Fruit fly (Drosophila melanogaster): Measurements from ENCODE around the gene fz2.
A peak's percentile ranks its signal among the peaks of the same experiment; 100 is the strongest.

fz2 gene

dm6 chr3L:19132586-19132985 is 102.6 kb downstream of the fz2 start (continued):
- no peak for TF ChIP-seq CG12155 (GFP tag; optimal IDR thresholded peaks at IDR 0.05)
- peak; percentile 49 for TF ChIP-seq CG3281 (GFP tag; optimal IDR thresholded peaks at IDR 0.05)
- 0 out of 2 replicates have a peak, but pooled peaks have one; percentile 13 for TF ChIP-seq CG16779 (GFP tag; IDR thresholded peaks at IDR 0.05)

DNA sequence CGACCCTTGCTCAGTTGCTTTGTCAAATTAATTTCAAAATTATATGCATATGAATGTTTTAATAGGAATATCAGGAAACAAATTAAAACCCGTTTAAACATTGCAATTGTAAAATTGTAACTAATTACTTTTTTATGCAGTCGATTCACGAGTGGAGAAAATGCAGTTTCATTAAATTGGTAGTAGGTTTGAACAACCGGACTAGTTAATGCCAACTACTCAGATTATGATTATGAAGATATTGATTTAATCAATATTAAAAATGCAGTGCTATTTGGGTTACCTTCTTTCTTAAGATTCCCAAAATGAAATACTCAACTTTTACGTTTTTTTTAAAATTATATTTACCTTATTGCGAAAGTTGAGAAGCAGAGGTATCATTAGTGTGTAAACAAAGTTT is 105.6 kb downstream of the fz2 start, which contains the start of gene Spn75F:
Gene Spn75F (minus strand): TSS at position 101 of the 400 bp plus-strand sequence.
- TF ChIP-seq CG3065 (GFP tag; optimal IDR thresholded peaks at IDR 0.05) (no peak), pros (GFP tag; optimal IDR thresholded peaks at IDR 0.05) (no peak), tup (GFP tag; optimal IDR thresholded peaks at IDR 0.05) (no peak), CG4617 (GFP tag; optimal IDR thresholded peaks at IDR 0.05; ENCODE audit: borderline replicate concordance) (no peak), CG17328 (GFP tag; IDR thresholded peaks at IDR 0.05) (no peak), Chrac-16 (GFP tag; optimal IDR thresholded peaks at IDR 0.05) (no peak), CG43689 (GFP tag; IDR thresholded peaks at IDR 0.05) (no peak)

- no peak for TF ChIP-seq sr (GFP tag; IDR thresholded peaks at IDR 0.05)
- TF ChIP-seq CG15514 (GFP tag; optimal IDR thresholded peaks at IDR 0.05) = peak; percentile 44
- TF ChIP-seq stwl (tag; optimal IDR thresholded peaks at IDR 0.05) = peak; percentile 98
- no peak for TF ChIP-seq CG32532 (GFP tag; IDR thresholded peaks at IDR 0.05)
- peak; percentile 59 for TF ChIP-seq row (GFP tag; IDR thresholded peaks at IDR 0.05)
- TF ChIP-seq Opbp (GFP tag; IDR thresholded peaks at IDR 0.05; ENCODE audit: partially characterized antibody) = peak; percentile 20; the same call in 1 of the 3 replicates
- TF ChIP-seq CG6791 (GFP tag; IDR thresholded peaks at IDR 0.05; ENCODE audit: partially characterized antibody) = 0 out of 3 replicates have a peak, but pooled peaks have one; percentile 21
- peak; percentile 7 for TF ChIP-seq CG2712 (tag; optimal IDR thresholded peaks at IDR 0.05)
- TF ChIP-seq CG17612 (GFP tag; IDR thresholded peaks at IDR 0.05) = no peak
- no peak for TF ChIP-seq CG4282 (GFP tag; optimal IDR thresholded peaks at IDR 0.05)
- no peak for TF ChIP-seq CG5245 (GFP tag; optimal IDR thresholded peaks at IDR 0.05)
- peak in 1 of 2 experiments; percentile 10 for TF ChIP-seq Pdp1 (GFP tag; optimal IDR thresholded peaks at IDR 0.05)
- peak; percentile 80 for TF ChIP-seq E2f2 (GFP tag; IDR thresholded peaks at IDR 0.05)
- no peak for TF ChIP-seq tna (GFP tag; IDR thresholded peaks at IDR 0.05; ENCODE audit: partially characterized antibody)
- TF ChIP-seq Lhr (GFP tag; optimal IDR thresholded peaks at IDR 0.05) = peak; percentile 55
- no peak for TF ChIP-seq gce (GFP tag; IDR thresholded peaks at IDR 0.05)
- TF ChIP-seq TFAM (GFP tag; optimal IDR thresholded peaks at IDR 0.05) = no peak
- TF ChIP-seq CG14710 (tag; optimal IDR thresholded peaks at IDR 0.05) = peak; percentile 42
- no peak for TF ChIP-seq CG8388 (GFP tag; optimal IDR thresholded peaks at IDR 0.05)
- TF ChIP-seq Sin3A (optimal IDR thresholded peaks at IDR 0.05) = peak; percentile 22
- TF ChIP-seq prd (optimal IDR thresholded peaks at IDR 0.05) = no peak
- 0 out of 3 replicates have a peak, but pooled peaks have one; percentile 7 for TF ChIP-seq prd (GFP tag; IDR thresholded peaks at IDR 0.05)
- peak; percentile 77 for TF ChIP-seq CG9797 (GFP tag; optimal IDR thresholded peaks at IDR 0.05)
- TF ChIP-seq CG3995 (GFP tag; optimal IDR thresholded peaks at IDR 0.05) = no peak
- 0 out of 2 replicates have a peak, but pooled peaks have one; percentile 22 for TF ChIP-seq CG3847 (GFP tag; IDR thresholded peaks at IDR 0.05)
- TF ChIP-seq Abd-B (GFP tag; optimal IDR thresholded peaks at IDR 0.05) = no peak
- TF ChIP-seq CG15073 (GFP tag; optimal IDR thresholded peaks at IDR 0.05) = no peak
- peak; percentile 30 for TF ChIP-seq CG10462 (GFP tag; optimal IDR thresholded peaks at IDR 0.05)
- peak; percentile 97 for TF ChIP-seq Myb (GFP tag; optimal IDR thresholded peaks at IDR 0.05)
- peak; percentile 59 for TF ChIP-seq CG13287 (GFP tag; IDR thresholded peaks at IDR 0.05; ENCODE audit: partially characterized antibody)
- no peak for TF ChIP-seq CG11504 (tag; optimal IDR thresholded peaks at IDR 0.05)
- peak; percentile 54 for TF ChIP-seq Elba2 (GFP tag; optimal IDR thresholded peaks at IDR 0.05)
- TF ChIP-seq wdn (GFP tag; IDR thresholded peaks at IDR 0.05) = no peak
- no peak for TF ChIP-seq Hey (tag; optimal IDR thresholded peaks at IDR 0.05)
- no peak for TF ChIP-seq Gug (GFP tag; IDR thresholded peaks at IDR 0.05)
- TF ChIP-seq CG2875 (GFP tag; optimal IDR thresholded peaks at IDR 0.05) = no peak
- TF ChIP-seq CG11247 (GFP tag; IDR thresholded peaks at IDR 0.05) = no peak
- peak; percentile 17 for TF ChIP-seq MESR4 (GFP tag; optimal IDR thresholded peaks at IDR 0.05)
These were observed 135.0 kb downstream of the fz2 start, which contains the start of gene Gem2 for dm6 chr3L:19100188-19100587. Gene Gem2, minus strand, starts transcription at chr3L:19100363.
